Fruit fly (Drosophila melanogaster) whole organism, embryonic: Measurements from ENCODE around the gene CG42486.
A peak's percentile ranks its signal among the peaks of the same experiment; 100 is the strongest.

Source experiments
- Asciz ChIP-seq: fragments of 200-800 bp; sonication (Bioruptor generic); optimal IDR thresholded peaks from 2 replicates; lab custom pipeline; 2017; ENCODE audit warnings: missing biosample characterization, mild to moderate bottlenecking, missing genetic modification characterization, missing genetic modification reagents
- Atf6 ChIP-seq: fragments of 200-800 bp; sonication (Bioruptor generic); IDR thresholded peaks from 2 replicates; pipeline ENCODE4 v1.3.6; 2022; ENCODE audit warnings: missing biosample characterization, missing genetic modification characterization
- B-H1 ChIP-seq: fragments of 200-800 bp; sonication (Bioruptor generic); IDR thresholded peaks from 3 replicates; pipeline ENCODE4 v1.3.6; 2022; ENCODE audit warnings: missing biosample characterization, missing genetic modification characterization
- CG10321 ChIP-seq: fragments of 200-800 bp; sonication (Bioruptor generic); IDR thresholded peaks from 2 replicates; pipeline ENCODE4 v1.3.6; 2022; ENCODE audit warnings: missing biosample characterization, missing genetic modification characterization
- CG11093 ChIP-seq: fragments of 200-800 bp; sonication (Bioruptor generic); IDR thresholded peaks from 3 replicates; pipeline ENCODE4 v1.3.6; 2022; ENCODE audit warnings: missing biosample characterization, missing genetic modification characterization
- CG11560 ChIP-seq: fragments of 200-800 bp; sonication (Bioruptor generic); IDR thresholded peaks from 3 replicates; pipeline ENCODE4 v1.3.6; 2022; ENCODE audit warnings: missing biosample characterization, missing genetic modification characterization
- CG1233 ChIP-seq: fragments of 200-800 bp; sonication (Bioruptor generic); optimal IDR thresholded peaks from 4 replicates; lab custom pipeline; 2018; ENCODE audit warnings: missing biosample characterization, mild to moderate bottlenecking, missing genetic modification characterization
- CG12391 ChIP-seq: fragments of 200-800 bp; sonication (Bioruptor generic); optimal IDR thresholded peaks from 3 replicates; lab custom pipeline; 2018; ENCODE audit warnings: missing biosample characterization, mild to moderate bottlenecking, missing genetic modification characterization, moderate library complexity
- CG12769 ChIP-seq: fragments of 200-800 bp; sonication (Bioruptor generic); optimal IDR thresholded peaks from 2 replicates; lab custom pipeline; 2019; ENCODE audit warnings: missing biosample characterization, mild to moderate bottlenecking, missing genetic modification characterization, moderate library complexity
- CG14014 ChIP-seq: fragments of 200-800 bp; sonication (Bioruptor generic); IDR thresholded peaks from 2 replicates; pipeline ENCODE4 v1.3.6; 2022; ENCODE audit warnings: missing biosample characterization, missing genetic modification characterization
- CG14965 ChIP-seq: fragments of 200-800 bp; sonication (Bioruptor generic); optimal IDR thresholded peaks from 2 replicates; lab custom pipeline; 2016; ENCODE audit warnings: missing biosample characterization, missing genetic modification characterization, borderline replicate concordance
- CG18011 ChIP-seq: fragments of 200-800 bp; sonication (Bioruptor generic); optimal IDR thresholded peaks from 2 replicates; lab custom pipeline; 2017; ENCODE audit warnings: missing biosample characterization, missing genetic modification characterization, mild to moderate bottlenecking, moderate library complexity, missing genotype
- CG2116 ChIP-seq: fragments of 200-800 bp; sonication (Bioruptor generic); optimal IDR thresholded peaks from 3 replicates; lab custom pipeline; 2018; ENCODE audit warnings: missing biosample characterization, mild to moderate bottlenecking, missing genetic modification characterization
- CG2129 ChIP-seq: fragments of 200-800 bp; sonication (Bioruptor generic); IDR thresholded peaks from 2 replicates; pipeline ENCODE4 v1.3.6; 2022; ENCODE audit warnings: missing biosample characterization, missing genetic modification characterization; ENCODE audit not compliant: partially characterized antibody
- CG30431 ChIP-seq: fragments of 200-800 bp; sonication (Bioruptor generic); optimal IDR thresholded peaks from 2 replicates; lab custom pipeline; 2017; ENCODE audit warnings: missing biosample characterization, missing genetic modification characterization
- CG32767 ChIP-seq: fragments of 200-800 bp; sonication (Bioruptor generic); IDR thresholded peaks from 2 replicates; pipeline ENCODE4 v1.3.6; 2022; ENCODE audit warnings: missing biosample characterization, missing genetic modification characterization
- CG34422 ChIP-seq: fragments of 200-800 bp; sonication (Bioruptor generic); IDR thresholded peaks from 3 replicates; pipeline ENCODE4 v1.3.6; 2022; ENCODE audit warnings: missing biosample characterization, missing genetic modification characterization
- CG3995 ChIP-seq: fragments of 200-800 bp; sonication (Bioruptor generic); optimal IDR thresholded peaks from 3 replicates; lab custom pipeline; 2016; ENCODE audit warnings: missing biosample characterization, missing genetic modification characterization
- CG5953 ChIP-seq: fragments of 200-800 bp; sonication (Bioruptor generic); IDR thresholded peaks from 2 replicates; pipeline ENCODE4 v1.3.6; 2022; ENCODE audit warnings: missing biosample characterization, missing genetic modification characterization
- CG6272 ChIP-seq: fragments of 200-800 bp; sonication (Bioruptor generic); IDR thresholded peaks from 2 replicates; pipeline ENCODE4 v1.3.6; 2022; ENCODE audit warnings: missing biosample characterization, missing genetic modification characterization
- CG6683 ChIP-seq: fragments of 200-800 bp; sonication (Bioruptor generic); optimal IDR thresholded peaks from 2 replicates; lab custom pipeline; 2017; ENCODE audit warnings: missing biosample characterization, mild to moderate bottlenecking, missing genetic modification characterization, missing genetic modification reagents
- CG6765 ChIP-seq: fragments of 200-800 bp; sonication (Bioruptor generic); optimal IDR thresholded peaks from 3 replicates; lab custom pipeline; 2017; ENCODE audit warnings: missing biosample characterization, mild to moderate bottlenecking, missing genetic modification characterization
- CG8388 ChIP-seq: fragments of 200-800 bp; sonication (Bioruptor generic); optimal IDR thresholded peaks from 2 replicates; lab custom pipeline; 2019; ENCODE audit warnings: missing biosample characterization, mild to moderate bottlenecking, missing genetic modification characterization, moderate library complexity
- CG8765 ChIP-seq: fragments of 200-800 bp; sonication (Bioruptor generic); IDR thresholded peaks from 2 replicates; pipeline ENCODE4 v1.3.6; 2022; ENCODE audit warnings: missing biosample characterization, missing genetic modification characterization
- CG9797 ChIP-seq: fragments of 200-800 bp; sonication (Bioruptor generic); optimal IDR thresholded peaks from 3 replicates; lab custom pipeline; 2018; ENCODE audit warnings: missing biosample characterization, mild to moderate bottlenecking, missing genetic modification characterization
- CG9817 ChIP-seq: fragments of 200-800 bp; sonication (Bioruptor generic); optimal IDR thresholded peaks from 2 replicates; lab custom pipeline; 2018; ENCODE audit warnings: missing biosample characterization, mild to moderate bottlenecking, missing genetic modification characterization, moderate library complexity
- Dbx ChIP-seq: fragments of 200-800 bp; sonication (Bioruptor generic); IDR thresholded peaks from 3 replicates; pipeline ENCODE4 v1.3.6; 2022; ENCODE audit warnings: missing biosample characterization, missing genetic modification characterization
- ERR ChIP-seq: fragments of 200-800 bp; sonication (Bioruptor generic); optimal IDR thresholded peaks from 2 replicates; lab custom pipeline; 2016; ENCODE audit warnings: missing biosample characterization, missing genetic modification characterization
- HLH3B ChIP-seq: fragments of 200-800 bp; sonication (Bioruptor generic); IDR thresholded peaks from 2 replicates; pipeline ENCODE4 v1.3.6; 2022; ENCODE audit warnings: missing biosample characterization, missing genetic modification characterization
- HLH4C ChIP-seq: fragments of 200-800 bp; sonication (Bioruptor generic); IDR thresholded peaks from 3 replicates; pipeline ENCODE4 v1.3.6; 2022; ENCODE audit warnings: missing biosample characterization, missing genetic modification characterization; ENCODE audit not compliant: partially characterized antibody
- Hr78 ChIP-seq, 2 experiments: fragments of 200-800 bp in 1 of 2; fragments of >200 bp in 1 of 2; sonication (Bioruptor generic) in 1 of 2; optimal IDR thresholded peaks; 2 replicates each; lab custom pipeline; 2017 to 2019; ENCODE audit warnings: missing biosample characterization in 2 of 2, missing genetic modification characterization in 2 of 2, mild to moderate bottlenecking in 1 of 2, moderate library complexity in 1 of 2
- Hsf ChIP-seq: fragments of 200-800 bp; sonication (Bioruptor generic); optimal IDR thresholded peaks from 3 replicates; lab custom pipeline; 2016; ENCODE audit warnings: missing biosample characterization, missing genetic modification characterization
- Oli ChIP-seq: fragments of 200-800 bp; sonication (Bioruptor generic); optimal IDR thresholded peaks from 2 replicates; lab custom pipeline; 2018; ENCODE audit warnings: missing biosample characterization, mild to moderate bottlenecking, missing genetic modification characterization, moderate library complexity
- Ptx1 ChIP-seq: fragments of 200-800 bp; sonication (Bioruptor generic); IDR thresholded peaks from 2 replicates; pipeline ENCODE4 v1.3.6; 2022; ENCODE audit warnings: missing biosample characterization, missing genetic modification characterization
- al ChIP-seq: fragments of 200-800 bp; sonication (Bioruptor generic); IDR thresholded peaks from 2 replicates; pipeline ENCODE4 v1.3.6; 2022; ENCODE audit warnings: missing biosample characterization, missing genetic modification characterization
- chinmo ChIP-seq: fragments of 200-800 bp; sonication (Bioruptor generic); IDR thresholded peaks from 4 replicates; pipeline ENCODE4 v1.3.6; 2022; ENCODE audit warnings: missing biosample characterization, missing genetic modification characterization; ENCODE audit not compliant: partially characterized antibody
- chn ChIP-seq: fragments of 200-800 bp; sonication (Bioruptor generic); optimal IDR thresholded peaks from 2 replicates; lab custom pipeline; 2016; ENCODE audit warnings: missing biosample characterization, missing genetic modification characterization
- corto ChIP-seq: fragments of 200-800 bp; sonication (Bioruptor generic); optimal IDR thresholded peaks from 2 replicates; lab custom pipeline; 2016; ENCODE audit warnings: missing biosample characterization, mild to moderate bottlenecking, missing genetic modification characterization, moderate library complexity
- dm ChIP-seq: fragments of 200-800 bp; sonication (Bioruptor generic); optimal IDR thresholded peaks from 3 replicates; lab custom pipeline; 2016; ENCODE audit warnings: missing biosample characterization, missing genetic modification characterization
- dmrt99B ChIP-seq: fragments of 200-800 bp; sonication (Bioruptor generic); optimal IDR thresholded peaks from 2 replicates; lab custom pipeline; 2018; ENCODE audit warnings: missing biosample characterization, mild to moderate bottlenecking, missing genetic modification characterization, moderate library complexity
- gcm ChIP-seq: fragments of 200-800 bp; sonication (Bioruptor generic); optimal IDR thresholded peaks from 2 replicates; lab custom pipeline; 2019; ENCODE audit warnings: missing biosample characterization, mild to moderate bottlenecking, missing genetic modification characterization, moderate library complexity
- gsb-n ChIP-seq: fragments of 200-800 bp; sonication (Bioruptor generic); optimal IDR thresholded peaks from 3 replicates; lab custom pipeline; 2018; ENCODE audit warnings: missing biosample characterization, mild to moderate bottlenecking, missing genetic modification characterization
- luna ChIP-seq: fragments of 200-800 bp; sonication (Bioruptor generic); optimal IDR thresholded peaks from 2 replicates; lab custom pipeline; 2016; ENCODE audit warnings: missing biosample characterization, missing genetic modification characterization
- ranshi ChIP-seq: fragments of 200-800 bp; sonication (Bioruptor generic); IDR thresholded peaks from 2 replicates; pipeline ENCODE4 v1.3.6; 2022; ENCODE audit warnings: missing biosample characterization, missing genetic modification characterization
- row ChIP-seq: fragments of 200-800 bp; sonication (Bioruptor generic); IDR thresholded peaks from 3 replicates; pipeline ENCODE4 v1.3.6; 2022; ENCODE audit warnings: missing biosample characterization, missing genetic modification characterization
- sd ChIP-seq: fragments of 200-800 bp; sonication (Bioruptor generic); optimal IDR thresholded peaks from 3 replicates; lab custom pipeline; 2018; ENCODE audit warnings: missing biosample characterization, mild to moderate bottlenecking, missing genetic modification characterization, moderate library complexity
- slbo ChIP-seq: fragments of 200-800 bp; sonication (Bioruptor generic); IDR thresholded peaks from 2 replicates; pipeline ENCODE4 v1.3.6; 2022; ENCODE audit warnings: missing biosample characterization, missing genetic modification characterization
- sob ChIP-seq: fragments of 200-800 bp; sonication (Bioruptor generic); IDR thresholded peaks from 2 replicates; pipeline ENCODE4 v1.3.6; 2022; ENCODE audit warnings: missing biosample characterization, missing genetic modification characterization
- sug ChIP-seq: fragments of 200-800 bp; optimal IDR thresholded peaks from 2 replicates; lab custom pipeline; 2019; ENCODE audit warnings: missing biosample characterization, mild to moderate bottlenecking, missing genetic modification characterization, moderate library complexity
- unpg ChIP-seq: fragments of 200-800 bp; sonication (Bioruptor generic); optimal IDR thresholded peaks from 3 replicates; lab custom pipeline; 2018; ENCODE audit warnings: missing biosample characterization, mild to moderate bottlenecking, missing genetic modification characterization, moderate library complexity

CG42486 gene

dm6 chr2L:11816376-11816775 is 26.6 kb upstream of the CG42486 start (continued):
- TF ChIP-seq Ptx1 (GFP tag; lab: Robert Waterston, UW) = peak; percentile 77
- peak; percentile 80; the same call in 2 of the 3 replicates for TF ChIP-seq B-H1 (GFP tag; lab: Robert Waterston, UW)
- TF ChIP-seq sug (tag; lab: Kevin White, UChicago) = peak; percentile 80
- no peak; the same call in 1 of the 3 replicates for TF ChIP-seq CG11560 (tag; lab: Robert Waterston, UW)
- TF ChIP-seq luna = peak; percentile 80
- peak; percentile 47; the same call in 1 of the 2 replicates for TF ChIP-seq CG32767
- TF ChIP-seq CG14965 (GFP tag; lab: Kevin White, UChicago) = peak; percentile 97
- TF ChIP-seq CG2116 (GFP tag; lab: Kevin White, UChicago) = peak; percentile 90
- TF ChIP-seq CG18011 (GFP tag; lab: Kevin White, UChicago) = peak; percentile 80
- peak; percentile 82 for TF ChIP-seq slbo (GFP tag; lab: Robert Waterston, UW)
- peak; percentile 91 for TF ChIP-seq gcm
- peak; percentile 77 for TF ChIP-seq ERR (GFP tag; lab: Kevin White, UChicago)
- TF ChIP-seq CG12391 (tag; lab: Kevin White, UChicago) = peak; percentile 83
- TF ChIP-seq CG3995 = peak; percentile 46
- peak; percentile 98 for TF ChIP-seq CG30431 (GFP tag; lab: Kevin White, UChicago)
- peak; percentile 92 for TF ChIP-seq Hsf (GFP tag; lab: Kevin White, UChicago)
- TF ChIP-seq Dbx (GFP tag; lab: Robert Waterston, UW) = peak; percentile 87
- TF ChIP-seq CG2129 (GFP tag; lab: Robert Waterston, UW) = no peak
- peak; percentile 92 for TF ChIP-seq HLH3B
- TF ChIP-seq gsb-n (tag; lab: Kevin White, UChicago) = peak; percentile 91
- TF ChIP-seq CG11093 (GFP tag; lab: Robert Waterston, UW) = peak; percentile 70; the same call in 2 of the 3 replicates
- peak; percentile 93 for TF ChIP-seq chn (GFP tag; lab: Kevin White, UChicago)
- TF ChIP-seq sd = no peak
- peak in 1 of 2 experiments; percentile 49 for TF ChIP-seq Hr78 (GFP tag; optimal IDR thresholded peaks at IDR 0.05; lab: Kevin White, UChicago)
- TF ChIP-seq CG9817 (tag; lab: Kevin White, UChicago) = peak; percentile 86
- TF ChIP-seq Oli = peak; percentile 90
- peak; percentile 89 for TF ChIP-seq ranshi (GFP tag; lab: Robert Waterston, UW)
- TF ChIP-seq corto (GFP tag; lab: Kevin White, UChicago) = no peak
- TF ChIP-seq CG6272 (GFP tag; lab: Robert Waterston, UW) = peak; percentile 78
- TF ChIP-seq CG34422 (GFP tag; lab: Robert Waterston, UW) = peak; percentile 88
- TF ChIP-seq CG10321 (GFP tag; lab: Robert Waterston, UW) = peak; percentile 68
- peak; percentile 88 for TF ChIP-seq sob (GFP tag; lab: Robert Waterston, UW)
- peak; percentile 90 for TF ChIP-seq CG6683 (GFP tag; lab: Kevin White, UChicago)
- TF ChIP-seq Atf6 (GFP tag; lab: Robert Waterston, UW) = peak; percentile 77
- peak; percentile 39; the same call in 1 of the 3 replicates for TF ChIP-seq row
- TF ChIP-seq dmrt99B (tag; lab: Kevin White, UChicago) = peak; percentile 87
- TF ChIP-seq CG8765 (GFP tag; lab: Robert Waterston, UW) = peak; percentile 75
- peak; percentile 98 for TF ChIP-seq CG6765 (GFP tag; lab: Kevin White, UChicago)
- TF ChIP-seq CG14014 (GFP tag; lab: Robert Waterston, UW) = peak; percentile 83
- TF ChIP-seq CG9797 (GFP tag; lab: Kevin White, UChicago) = peak; percentile 68
- peak; percentile 90 for TF ChIP-seq CG8388 (GFP tag; lab: Kevin White, UChicago)
- peak; percentile 66 for TF ChIP-seq CG12769
- peak; percentile 97 for TF ChIP-seq CG1233 (GFP tag; lab: Kevin White, UChicago)
- TF ChIP-seq unpg = peak; percentile 94
- peak; percentile 96 for TF ChIP-seq CG5953 (GFP tag; lab: Robert Waterston, UW)
- TF ChIP-seq HLH4C (GFP tag; lab: Robert Waterston, UW) = 0 out of 3 replicates have a peak, but pooled peaks have one; percentile 21
- TF ChIP-seq Asciz (GFP tag; lab: Kevin White, UChicago) = peak; percentile 97
- TF ChIP-seq chinmo (GFP tag; lab: Robert Waterston, UW) = no peak
- peak; percentile 92 for TF ChIP-seq dm
- TF ChIP-seq al = 0 out of 2 replicates have a peak, but pooled peaks have one; percentile 37
